Fruit fly (Drosophila melanogaster): Measurements from ENCODE around the gene CG2493.

dm6 chr2L:20483603-20484002 is 20.4 kb upstream of the CG2493 start:
- TF ChIP-seq Clk (GFP tag; optimal IDR thresholded peaks at IDR 0.05) (no peak), CG7101 (tag; optimal IDR thresholded peaks at IDR 0.05) (no peak), cnc (optimal IDR thresholded peaks at IDR 0.05) (no peak), toe (GFP tag; optimal IDR thresholded peaks at IDR 0.05) (no peak), ovo (GFP tag; optimal IDR thresholded peaks at IDR 0.05) (no peak), CG1620 (GFP tag; optimal IDR thresholded peaks at IDR 0.05) (no peak), CG11617 (GFP tag; optimal IDR thresholded peaks at IDR 0.05) (no peak), cic (GFP tag; optimal IDR thresholded peaks at IDR 0.05) (no peak), Mnt (GFP tag; optimal IDR thresholded peaks at IDR 0.05) (no peak), CG5204 (GFP tag; optimal IDR thresholded peaks at IDR 0.05) (no peak), kay (GFP tag; ENCODE audit: borderline replicate concordance) (no peak)
